Fruit fly (Drosophila melanogaster) S2 (cell line): ENCODE data around the gene CG14817.

Source experiments
- CG8478 ChIP-seq: fragments of >200 bp; optimal IDR thresholded peaks from 2 replicates; lab custom pipeline; 2018
- CTCF ChIP-seq, 2 experiments: fragments of >200 bp; optimal IDR thresholded peaks; 2 replicates each; lab custom pipeline; 2018

CG14817 gene

DNA sequence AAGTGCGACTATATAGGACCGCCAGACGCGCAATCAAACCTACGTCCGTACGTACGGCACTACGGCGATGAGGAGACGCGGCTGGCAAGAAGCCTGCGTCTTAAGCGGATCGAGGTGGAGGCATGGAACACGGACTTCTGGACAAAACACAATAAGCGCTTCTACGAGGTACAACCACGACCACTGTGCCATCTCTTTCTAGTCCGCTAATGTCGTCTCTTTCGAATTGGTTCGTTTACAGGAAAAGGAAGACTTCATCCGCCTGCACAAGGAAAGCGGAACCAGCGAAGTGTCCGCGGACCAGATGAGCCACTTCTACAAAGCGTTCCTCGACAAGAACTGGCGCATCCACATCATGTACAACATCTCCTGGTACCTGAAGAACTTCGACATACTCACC, 3.7 kb upstream of the CG14817 start:
- TF ChIP-seq CTCF (optimal IDR thresholded peaks at IDR 0.05; lab: Kevin White, UChicago) = no peak
- TF ChIP-seq CG8478 (lab: Kevin White, UChicago) = no peak

- TF ChIP-seq CTCF (optimal IDR thresholded peaks at IDR 0.05; lab: Kevin White, UChicago) = no peak
- no peak for TF ChIP-seq CG8478 (lab: Kevin White, UChicago)
Measured at dm6 chrX:1880139-1880556, 3.1 kb upstream of the CG14817 start, which contains the start of gene Coa8. Gene Coa8 (plus strand): TSS chrX:1880282.

dm6 chrX:1879606-1880110, 2.6 kb upstream of the CG14817 start, which contains the start of gene CG14818:
Gene CG14818 (minus strand): TSS chrX:1879774.
- TF ChIP-seq CG8478 (lab: Kevin White, UChicago) (no peak), CTCF (optimal IDR thresholded peaks at IDR 0.05; lab: Kevin White, UChicago) (no peak)

- TF ChIP-seq CTCF (optimal IDR thresholded peaks at IDR 0.05; lab: Kevin White, UChicago) (no peak), CG8478 (lab: Kevin White, UChicago) (no peak)
Measured at dm6 chrX:1873515-1874126, 3.4 kb downstream of the CG14817 start, which contains the start of the genes Pgam5 and Vps26. Gene Pgam5 (minus strand): TSS chrX:1873565. Gene Vps26 (plus strand): TSS chrX:1873853.

- TF ChIP-seq CTCF (optimal IDR thresholded peaks at IDR 0.05; lab: Kevin White, UChicago) = no peak
- no peak for TF ChIP-seq CG8478 (lab: Kevin White, UChicago)
Measured at dm6 chrX:1868586-1869111, 8.4 kb downstream of the CG14817 start, which contains the start of the genes CG14803 and Pex5. Gene CG14803 (plus strand): TSS chrX:1868870. Gene Pex5 (minus strand): TSS chrX:1869061.

dm6 chrX:1865673-1866072, 11.4 kb downstream of the CG14817 start, which contains the start of the genes Gcna and MED18:
Gene Gcna (minus strand): TSS chrX:1865835.
Gene MED18 (plus strand): TSS chrX:1865909.
- no peak for TF ChIP-seq CG8478 (lab: Kevin White, UChicago)
- no peak for TF ChIP-seq CTCF (optimal IDR thresholded peaks at IDR 0.05; lab: Kevin White, UChicago)

DNA sequence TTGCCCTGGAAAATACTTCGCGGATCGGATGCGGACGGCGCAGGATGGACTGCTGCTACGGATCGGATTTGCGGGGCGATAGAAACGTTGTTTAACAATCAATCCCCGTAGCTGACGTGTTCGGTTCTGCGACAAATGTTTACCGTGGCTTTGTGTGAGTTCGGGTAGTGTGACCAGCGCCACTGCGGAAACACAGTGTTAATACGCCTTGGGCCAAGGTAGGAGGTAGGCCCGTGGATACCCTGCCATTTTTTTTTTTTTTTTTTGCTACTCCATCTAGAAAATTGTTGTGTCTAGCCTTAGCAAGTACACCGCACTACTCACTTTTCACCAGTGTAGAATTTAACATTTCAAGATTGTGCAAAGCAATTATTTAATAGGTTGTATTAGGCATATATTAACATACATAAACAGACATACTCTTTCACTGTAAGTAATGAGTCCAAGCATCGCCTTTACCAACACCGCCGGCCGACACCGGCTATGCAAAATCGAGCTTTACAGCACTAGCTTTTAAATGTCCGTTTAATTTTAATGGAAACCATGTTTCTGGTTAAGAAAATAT, 15.4 kb downstream of the CG14817 start, which contains the start of gene deltaCOP:
deltaCOP (minus strand) TSS at position 171 of the 565 bp plus-strand sequence.
- TF ChIP-seq CTCF (optimal IDR thresholded peaks at IDR 0.05; lab: Kevin White, UChicago) = no peak

DNA sequence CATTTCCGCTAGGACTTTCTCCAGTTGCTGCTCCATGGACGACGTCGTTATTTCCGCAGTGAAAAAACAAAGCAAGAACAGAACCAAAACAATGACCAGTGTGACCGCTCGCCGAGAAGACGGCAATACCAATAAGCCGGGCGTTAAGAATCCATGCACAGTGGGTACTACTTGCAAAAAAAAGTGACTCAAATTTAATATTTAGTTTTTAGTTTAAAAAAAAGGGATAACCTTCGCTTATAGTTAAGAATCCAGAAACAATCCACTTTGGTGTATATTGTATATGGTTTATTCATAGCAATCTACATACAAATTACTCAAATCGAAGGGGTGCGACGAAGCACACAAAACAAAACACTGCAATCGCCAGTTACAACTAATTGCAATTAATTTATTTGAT, 18.2 kb downstream of the CG14817 start, which contains the start of gene Lamtor5:
Lamtor5 (minus strand) TSS at position 105 of the 400 bp plus-strand sequence.
- TF ChIP-seq CG8478 (lab: Kevin White, UChicago) (no peak), CTCF (optimal IDR thresholded peaks at IDR 0.05; lab: Kevin White, UChicago) (no peak)

DNA sequence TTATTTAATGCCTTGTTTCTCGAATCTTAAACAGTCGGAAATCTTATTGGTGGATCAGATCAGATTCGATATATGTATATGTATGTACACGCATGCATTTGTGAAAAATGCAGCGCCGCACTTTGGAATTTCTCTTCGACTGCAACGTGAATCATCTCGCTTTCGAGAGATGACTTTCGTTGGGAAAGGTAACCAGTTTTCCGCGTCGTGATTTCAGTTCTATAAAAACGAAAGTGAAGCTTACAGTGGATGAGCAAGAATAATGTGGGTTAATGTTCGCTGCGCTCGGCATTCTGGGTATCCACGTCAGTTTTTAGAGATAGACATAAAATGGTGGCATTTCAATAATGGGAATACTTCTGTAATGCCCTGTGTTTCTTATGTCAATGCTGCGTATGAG, 20.5 kb downstream of the CG14817 start:
- TF ChIP-seq CG8478 (lab: Kevin White, UChicago) (no peak), CTCF (optimal IDR thresholded peaks at IDR 0.05; lab: Kevin White, UChicago) (no peak)

DNA sequence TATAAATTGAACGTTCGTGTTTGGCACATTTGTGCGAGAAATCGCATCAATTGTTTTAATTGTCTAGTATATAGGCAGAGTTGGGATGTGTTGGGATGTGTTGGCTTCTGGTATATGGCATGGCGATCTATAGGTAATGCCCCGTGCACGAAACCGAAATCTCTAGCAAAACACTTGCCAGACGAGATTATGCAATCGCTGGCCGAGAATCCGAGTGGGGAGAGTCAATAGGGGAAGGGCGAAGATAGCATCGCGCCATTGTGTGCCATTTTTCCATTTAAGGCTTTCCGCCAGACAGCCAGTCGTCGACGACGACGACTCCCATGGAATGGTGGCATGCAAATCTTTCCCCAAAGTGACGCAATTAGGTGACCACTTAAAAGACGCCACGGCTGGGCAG, 22.2 kb downstream of the CG14817 start:
- no peak for TF ChIP-seq CTCF (optimal IDR thresholded peaks at IDR 0.05; lab: Kevin White, UChicago)
- no peak for TF ChIP-seq CG8478 (lab: Kevin White, UChicago)

- TF ChIP-seq CG8478 (lab: Kevin White, UChicago) = no peak
- TF ChIP-seq CTCF (optimal IDR thresholded peaks at IDR 0.05; lab: Kevin White, UChicago) = no peak
Measured at dm6 chrX:1854070-1854469, 23.0 kb downstream of the CG14817 start.

DNA sequence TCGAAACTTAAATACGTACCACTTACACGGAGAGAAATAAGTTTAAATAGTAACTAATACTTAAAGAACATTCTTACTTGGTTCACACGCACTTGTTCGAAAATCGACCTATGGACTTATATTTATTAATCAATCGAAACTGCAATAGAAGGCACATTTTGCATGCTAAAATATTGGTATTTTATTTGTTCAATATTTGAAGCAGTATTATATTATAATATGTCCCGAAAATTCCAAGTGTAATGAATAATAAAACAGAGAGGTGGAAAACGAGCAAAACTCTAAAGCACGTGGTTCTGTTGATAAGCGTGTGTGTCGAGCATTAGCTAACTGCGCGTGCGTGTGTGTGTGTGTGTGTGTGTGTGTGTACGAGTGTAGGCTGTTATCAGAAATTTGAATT, 27.2 kb downstream of the CG14817 start:
- no peak for TF ChIP-seq CTCF (optimal IDR thresholded peaks at IDR 0.05; lab: Kevin White, UChicago)
- no peak for TF ChIP-seq CG8478 (lab: Kevin White, UChicago)

DNA sequence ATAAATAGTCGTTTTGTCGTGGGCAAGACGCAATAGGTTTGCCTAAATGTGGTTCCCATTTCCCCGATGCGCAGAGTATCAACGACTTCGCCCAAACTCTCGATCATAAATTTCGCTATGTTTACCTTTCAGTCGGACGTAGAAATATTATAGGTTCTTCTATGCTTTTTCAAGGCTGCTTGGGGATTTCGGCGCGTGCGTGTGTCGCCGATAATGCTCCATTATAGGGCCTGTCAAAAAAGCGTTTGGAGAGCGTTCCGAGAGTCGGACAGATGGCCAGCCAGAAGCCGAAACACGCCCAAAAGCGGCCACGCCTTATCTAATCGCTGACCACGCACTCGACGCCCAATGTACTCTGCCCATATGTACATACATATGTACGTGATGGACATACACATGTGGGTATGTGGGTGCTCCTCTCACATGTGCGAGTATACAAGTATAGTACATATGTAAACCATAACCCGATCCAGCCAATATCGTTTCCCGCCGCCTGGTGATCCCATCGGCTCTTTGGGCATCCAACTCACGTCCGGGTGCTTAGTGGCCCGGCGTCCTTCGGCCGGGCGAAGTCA, 28.4 kb downstream of the CG14817 start:
- TF ChIP-seq CTCF (optimal IDR thresholded peaks at IDR 0.05; lab: Kevin White, UChicago) = no peak
- TF ChIP-seq CG8478 (lab: Kevin White, UChicago) = no peak

DNA sequence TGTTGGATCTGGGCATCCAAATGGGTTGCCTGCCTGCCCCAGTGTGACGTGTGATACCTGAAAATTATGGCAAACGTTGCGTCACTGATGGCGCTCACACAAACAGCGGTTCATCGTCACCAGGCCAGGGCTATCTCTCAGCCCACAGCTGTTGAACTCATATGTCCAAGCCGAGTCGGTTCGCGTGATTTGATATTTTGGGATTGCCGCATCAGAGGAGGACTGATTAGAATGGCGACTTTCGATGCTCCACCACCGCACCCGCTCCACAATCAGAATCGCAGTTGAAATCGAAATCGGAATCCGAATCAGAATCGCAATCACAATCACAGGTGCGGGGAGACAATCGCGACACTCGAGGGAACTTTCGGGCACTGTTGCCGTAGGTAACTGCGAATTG, 29.3 kb downstream of the CG14817 start:
- TF ChIP-seq CG8478 (lab: Kevin White, UChicago) = no peak
- TF ChIP-seq CTCF (optimal IDR thresholded peaks at IDR 0.05; lab: Kevin White, UChicago) = no peak

dm6 chrX:1846386-1846785, 30.7 kb downstream of the CG14817 start:
- TF ChIP-seq CG8478 (lab: Kevin White, UChicago) (no peak), CTCF (optimal IDR thresholded peaks at IDR 0.05; lab: Kevin White, UChicago) (no peak)
